Fruit fly (Drosophila melanogaster) whole organism, embryonic: ENCODE results near the gene PolG2.

Source experiments
- Bgb ChIP-seq: fragments of 200-800 bp; sonication (Bioruptor generic); IDR thresholded peaks from 2 replicates; pipeline ENCODE4 v1.3.6; 2022; ENCODE audit warnings: missing biosample characterization, missing genetic modification characterization; ENCODE audit not compliant: partially characterized antibody
- CG10321 ChIP-seq: fragments of 200-800 bp; sonication (Bioruptor generic); IDR thresholded peaks from 2 replicates; pipeline ENCODE4 v1.3.6; 2022; ENCODE audit warnings: missing biosample characterization, missing genetic modification characterization
- CG10959 ChIP-seq: fragments of 200-800 bp; sonication (Bioruptor generic); IDR thresholded peaks from 2 replicates; pipeline ENCODE4 v1.3.6; 2022; ENCODE audit warnings: missing biosample characterization, missing genetic modification characterization
- CG11398 ChIP-seq: fragments of 200-800 bp; sonication (Bioruptor generic); optimal IDR thresholded peaks from 2 replicates; lab custom pipeline; 2016; ENCODE audit warnings: missing biosample characterization, missing genetic modification characterization
- CG11504 ChIP-seq: fragments of 200-800 bp; sonication (Bioruptor generic); optimal IDR thresholded peaks from 3 replicates; lab custom pipeline; 2019; ENCODE audit warnings: missing biosample characterization, mild to moderate bottlenecking, missing genetic modification characterization, moderate library complexity
- CG12071 ChIP-seq: fragments of 200-800 bp; sonication (Bioruptor generic); optimal IDR thresholded peaks from 3 replicates; lab custom pipeline; 2018; ENCODE audit warnings: missing biosample characterization, mild to moderate bottlenecking, missing genetic modification characterization
- CG1233 ChIP-seq: fragments of 200-800 bp; sonication (Bioruptor generic); optimal IDR thresholded peaks from 4 replicates; lab custom pipeline; 2018; ENCODE audit warnings: missing biosample characterization, mild to moderate bottlenecking, missing genetic modification characterization
- CG12391 ChIP-seq: fragments of 200-800 bp; sonication (Bioruptor generic); optimal IDR thresholded peaks from 3 replicates; lab custom pipeline; 2018; ENCODE audit warnings: missing biosample characterization, mild to moderate bottlenecking, missing genetic modification characterization, moderate library complexity
- CG13424 ChIP-seq: fragments of 200-800 bp; sonication (Bioruptor generic); optimal IDR thresholded peaks from 2 replicates; lab custom pipeline; 2019; ENCODE audit warnings: missing biosample characterization, mild to moderate bottlenecking, missing genetic modification characterization, moderate library complexity
- CG15514 ChIP-seq: fragments of 200-800 bp; sonication (Bioruptor generic); optimal IDR thresholded peaks from 3 replicates; lab custom pipeline; 2017; ENCODE audit warnings: missing biosample characterization, missing genetic modification characterization, mild to moderate bottlenecking, moderate library complexity, missing genetic modification reagents
- CG16813 ChIP-seq: fragments of 200-800 bp; sonication (Bioruptor generic); IDR thresholded peaks from 3 replicates; pipeline ENCODE4 v1.3.6; 2022; ENCODE audit warnings: missing biosample characterization, missing genetic modification characterization; ENCODE audit not compliant: partially characterized antibody
- CG17328 ChIP-seq: fragments of 200-800 bp; sonication (Bioruptor generic); IDR thresholded peaks from 2 replicates; pipeline ENCODE4 v1.3.6; 2022; ENCODE audit warnings: missing biosample characterization, missing genetic modification characterization
- CG2199 ChIP-seq: fragments of 200-800 bp; sonication (Bioruptor generic); IDR thresholded peaks from 3 replicates; pipeline ENCODE4 v1.3.6; 2022; ENCODE audit warnings: missing biosample characterization, missing genetic modification characterization
- CG3281 ChIP-seq: fragments of 200-800 bp; sonication (Bioruptor generic); optimal IDR thresholded peaks from 3 replicates; lab custom pipeline; 2017; ENCODE audit warnings: missing biosample characterization, mild to moderate bottlenecking, missing genetic modification characterization
- CG34422 ChIP-seq: fragments of 200-800 bp; sonication (Bioruptor generic); IDR thresholded peaks from 3 replicates; pipeline ENCODE4 v1.3.6; 2022; ENCODE audit warnings: missing biosample characterization, missing genetic modification characterization
- CG4424 ChIP-seq: fragments of 200-800 bp; sonication (Bioruptor generic); optimal IDR thresholded peaks from 3 replicates; lab custom pipeline; 2016; ENCODE audit warnings: missing biosample characterization, missing genetic modification characterization
- CG8924 ChIP-seq: fragments of 200-800 bp; optimal IDR thresholded peaks from 3 replicates; lab custom pipeline; 2019; ENCODE audit warnings: missing biosample characterization, mild to moderate bottlenecking, missing genetic modification characterization, moderate library complexity
- CkIIα-i1 ChIP-seq: fragments of 200-800 bp; sonication (Bioruptor generic); IDR thresholded peaks from 2 replicates; pipeline ENCODE4 v1.3.6; 2022; ENCODE audit warnings: missing biosample characterization, missing genetic modification characterization
- CrebB ChIP-seq: fragments of 200-800 bp; sonication (Bioruptor generic); optimal IDR thresholded peaks from 3 replicates; lab custom pipeline; 2018; ENCODE audit warnings: missing biosample characterization, mild to moderate bottlenecking, missing genetic modification characterization
- D ChIP-seq, 2 experiments: fragments of 200-800 bp in 1 of 2; fragments of >200 bp in 1 of 2; sonication (Bioruptor generic) in 1 of 2; optimal IDR thresholded peaks; 2 replicates in 1 of 2; 3 replicates in 1 of 2; lab custom pipeline; 2017; ENCODE audit warnings: mild to moderate bottlenecking in 1 of 2, missing biosample characterization in 1 of 2, missing genetic modification characterization in 1 of 2, missing genetic modification reagents in 1 of 2
- Dad ChIP-seq: fragments of 200-800 bp; sonication (Bioruptor generic); optimal IDR thresholded peaks from 3 replicates; lab custom pipeline; 2016; ENCODE audit warnings: missing biosample characterization, missing genetic modification characterization
- HLH3B ChIP-seq: fragments of 200-800 bp; sonication (Bioruptor generic); IDR thresholded peaks from 2 replicates; pipeline ENCODE4 v1.3.6; 2022; ENCODE audit warnings: missing biosample characterization, missing genetic modification characterization
- Jarid2 ChIP-seq: fragments of 200-800 bp; sonication (Bioruptor generic); optimal IDR thresholded peaks from 3 replicates; lab custom pipeline; 2017; ENCODE audit warnings: mild to moderate bottlenecking, missing biosample characterization, missing genetic modification reagents, missing genetic modification characterization
- MBD-R2 ChIP-seq: fragments of 200-800 bp; sonication (Bioruptor generic); IDR thresholded peaks from 2 replicates; pipeline ENCODE4 v1.3.6; 2022; ENCODE audit warnings: missing biosample characterization, missing genetic modification characterization
- MTF-1 ChIP-seq: fragments of 200-800 bp; sonication (Bioruptor generic); optimal IDR thresholded peaks from 2 replicates; lab custom pipeline; 2018; ENCODE audit warnings: missing biosample characterization, mild to moderate bottlenecking, missing genetic modification characterization, borderline replicate concordance
- Sry-β ChIP-seq: fragments of 200-800 bp; sonication (Bioruptor generic); optimal IDR thresholded peaks from 2 replicates; lab custom pipeline; 2018; ENCODE audit warnings: missing biosample characterization, mild to moderate bottlenecking, missing genetic modification characterization, moderate library complexity
- abd-A ChIP-seq: fragments of 200-800 bp; sonication (Bioruptor generic); optimal IDR thresholded peaks from 3 replicates; lab custom pipeline; 2019; ENCODE audit warnings: missing biosample characterization, mild to moderate bottlenecking, missing genetic modification characterization, moderate library complexity
- chinmo ChIP-seq: fragments of 200-800 bp; sonication (Bioruptor generic); IDR thresholded peaks from 4 replicates; pipeline ENCODE4 v1.3.6; 2022; ENCODE audit warnings: missing biosample characterization, missing genetic modification characterization; ENCODE audit not compliant: partially characterized antibody
- chm ChIP-seq: fragments of 200-800 bp; sonication (Bioruptor generic); IDR thresholded peaks from 2 replicates; pipeline ENCODE4 v1.3.6; 2022; ENCODE audit warnings: missing biosample characterization, missing genetic modification characterization
- crp ChIP-seq, 2 experiments: fragments of 200-800 bp; sonication (Bioruptor generic); optimal IDR thresholded peaks; 2 replicates in 1 of 2; 3 replicates in 1 of 2; lab custom pipeline; 2017; ENCODE audit warnings: missing biosample characterization in 2 of 2, missing genetic modification characterization in 2 of 2, mild to moderate bottlenecking in 1 of 2, moderate library complexity in 1 of 2
- fd102C ChIP-seq: fragments of 200-800 bp; sonication (Bioruptor generic); optimal IDR thresholded peaks from 2 replicates; lab custom pipeline; 2018; ENCODE audit warnings: missing biosample characterization, mild to moderate bottlenecking, missing genetic modification characterization, moderate library complexity
- hkb ChIP-seq, 2 experiments: fragments of 200-800 bp in 1 of 2; fragments of >200 bp in 1 of 2; sonication (Bioruptor generic) in 1 of 2; IDR thresholded peaks in 1 of 2; optimal IDR thresholded peaks in 1 of 2; 2 replicates each; pipeline versions ENCODE4 v1.3.6 to Lab custom; 2017 to 2022; ENCODE audit warnings: missing biosample characterization in 1 of 2, missing genetic modification characterization in 1 of 2
- ind ChIP-seq: fragments of 200-800 bp; sonication (Bioruptor generic); optimal IDR thresholded peaks from 3 replicates; lab custom pipeline; 2016; ENCODE audit warnings: missing biosample characterization, missing genetic modification characterization
- kay ChIP-seq: fragments of 200-800 bp; sonication (Bioruptor generic); optimal IDR thresholded peaks from 2 replicates; lab custom pipeline; 2016; ENCODE audit warnings: missing biosample characterization, missing genetic modification characterization
- knrl ChIP-seq: fragments of 200-800 bp; sonication (Bioruptor generic); IDR thresholded peaks from 3 replicates; pipeline ENCODE4 v1.3.6; 2022; ENCODE audit warnings: missing biosample characterization, missing genetic modification characterization; ENCODE audit not compliant: partially characterized antibody
- mld ChIP-seq: fragments of 200-800 bp; sonication (Bioruptor generic); IDR thresholded peaks from 3 replicates; pipeline ENCODE4 v1.3.6; 2022; ENCODE audit warnings: missing biosample characterization, missing genetic modification characterization; ENCODE audit not compliant: partially characterized antibody
- oc ChIP-seq: fragments of 200-800 bp; sonication (Bioruptor generic); optimal IDR thresholded peaks from 2 replicates; lab custom pipeline; 2018; ENCODE audit warnings: missing biosample characterization, mild to moderate bottlenecking, missing genetic modification characterization, moderate library complexity
- onecut ChIP-seq: fragments of 200-800 bp; sonication (Bioruptor generic); IDR thresholded peaks from 2 replicates; pipeline ENCODE4 v1.3.6; 2022; ENCODE audit warnings: missing biosample characterization, missing genetic modification characterization
- peb ChIP-seq: fragments of 200-800 bp; sonication (Bioruptor generic); IDR thresholded peaks from 2 replicates; pipeline ENCODE4 v1.3.6; 2022; ENCODE audit warnings: missing biosample characterization, missing genetic modification characterization
- pros ChIP-seq: fragments of 200-800 bp; sonication (Bioruptor generic); optimal IDR thresholded peaks from 3 replicates; lab custom pipeline; 2019; ENCODE audit warnings: missing biosample characterization, mild to moderate bottlenecking, missing genetic modification characterization, moderate library complexity
- ranshi ChIP-seq: fragments of 200-800 bp; sonication (Bioruptor generic); IDR thresholded peaks from 2 replicates; pipeline ENCODE4 v1.3.6; 2022; ENCODE audit warnings: missing biosample characterization, missing genetic modification characterization
- seq ChIP-seq: fragments of 200-800 bp; sonication (Bioruptor generic); IDR thresholded peaks from 2 replicates; pipeline ENCODE4 v1.3.6; 2022; ENCODE audit warnings: missing biosample characterization, missing genetic modification characterization
- slbo ChIP-seq: fragments of 200-800 bp; sonication (Bioruptor generic); IDR thresholded peaks from 2 replicates; pipeline ENCODE4 v1.3.6; 2022; ENCODE audit warnings: missing biosample characterization, missing genetic modification characterization
- sob ChIP-seq: fragments of 200-800 bp; sonication (Bioruptor generic); IDR thresholded peaks from 2 replicates; pipeline ENCODE4 v1.3.6; 2022; ENCODE audit warnings: missing biosample characterization, missing genetic modification characterization
- unc-4 ChIP-seq: fragments of 200-800 bp; sonication (Bioruptor generic); IDR thresholded peaks from 2 replicates; pipeline ENCODE4 v1.3.6; 2022; ENCODE audit warnings: missing biosample characterization, missing genetic modification characterization; ENCODE audit not compliant: partially characterized antibody
- wdn ChIP-seq: fragments of 200-800 bp; sonication (Bioruptor generic); IDR thresholded peaks from 2 replicates; pipeline ENCODE4 v1.3.6; 2022; ENCODE audit warnings: missing biosample characterization, missing genetic modification characterization
- zen2 ChIP-seq: fragments of 200-800 bp; sonication (Bioruptor generic); IDR thresholded peaks from 3 replicates; pipeline ENCODE4 v1.3.6; 2022; ENCODE audit warnings: missing biosample characterization, missing genetic modification characterization; ENCODE audit not compliant: partially characterized antibody

Gene PolG2

DNA sequence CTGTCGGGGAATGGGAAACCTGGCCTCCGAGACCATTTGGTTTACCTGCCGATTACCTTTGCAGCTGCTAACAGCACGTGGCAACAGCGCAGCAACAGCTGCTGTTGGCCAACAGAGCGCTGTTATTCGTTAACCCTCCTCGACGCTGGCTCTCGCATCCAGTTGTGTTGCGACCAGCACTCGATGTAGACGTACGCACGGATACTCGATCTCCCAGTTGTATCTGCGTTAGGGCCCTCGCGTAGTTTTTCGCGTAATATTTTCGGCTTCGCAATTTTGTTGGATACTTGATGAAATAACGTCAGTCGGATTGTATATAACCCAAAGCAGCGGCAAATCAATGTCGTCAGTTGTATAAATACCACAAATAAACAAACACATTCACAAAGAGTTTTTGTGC lies 45.9 kb upstream of the PolG2 start (continued):
- TF ChIP-seq CG12391 (tag; lab: Kevin White, UChicago), result no peak
- peak; percentile 22 for TF ChIP-seq CG4424 (GFP tag; lab: Kevin White, UChicago)
- TF ChIP-seq fd102C (GFP tag; lab: Kevin White, UChicago), result no peak
- peak; percentile 18 for TF ChIP-seq CrebB (tag; lab: Kevin White, UChicago)
- TF ChIP-seq knrl (GFP tag; lab: Robert Waterston, UW), result peak; percentile 39; the same call in 2 of the 3 replicates
- TF ChIP-seq MTF-1 (GFP tag; lab: Kevin White, UChicago), result peak; percentile 7
- peak; percentile 14 for TF ChIP-seq CG3281 (GFP tag; lab: Kevin White, UChicago)
- peak; percentile 32; the same call in 1 of the 2 replicates for TF ChIP-seq wdn
- TF ChIP-seq CG11504 (tag; lab: Kevin White, UChicago), result peak; percentile 8
- TF ChIP-seq seq (GFP tag; lab: Robert Waterston, UW), result peak; percentile 68; the same call in 1 of the 2 replicates
- peak; percentile 21; the same call in 1 of the 2 replicates for TF ChIP-seq HLH3B
- peak; percentile 51; the same call in 1 of the 2 replicates for TF ChIP-seq sob (GFP tag; lab: Robert Waterston, UW)
- peak; percentile 19 for TF ChIP-seq CG11398
- TF ChIP-seq CkIIα-i1 (GFP tag; lab: Robert Waterston, UW), result no peak
- peak; percentile 46 for TF ChIP-seq oc (tag; lab: Kevin White, UChicago)
- TF ChIP-seq D (optimal IDR thresholded peaks at IDR 0.05; lab: Kevin White, UChicago), result no peak
- no peak for TF ChIP-seq D (GFP tag; optimal IDR thresholded peaks at IDR 0.05; lab: Kevin White, UChicago)
- no peak for TF ChIP-seq Sry-β
- TF ChIP-seq pros (GFP tag; lab: Kevin White, UChicago), result no peak
- TF ChIP-seq CG12071 (GFP tag; lab: Kevin White, UChicago), result peak; percentile 56
- TF ChIP-seq CG10321 (GFP tag; lab: Robert Waterston, UW), result no peak
- TF ChIP-seq Jarid2 (GFP tag; lab: Kevin White, UChicago), result peak; percentile 99
- TF ChIP-seq CG34422 (GFP tag; lab: Robert Waterston, UW), result peak; percentile 39; the same call in 1 of the 3 replicates
- no peak for TF ChIP-seq CG1233
- peak; percentile 28; the same call in 1 of the 3 replicates for TF ChIP-seq CG16813
- peak; percentile 15; the same call in 1 of the 3 replicates for TF ChIP-seq zen2 (GFP tag; lab: Robert Waterston, UW)
- no peak for TF ChIP-seq hkb (optimal IDR thresholded peaks at IDR 0.05; lab: Kevin White, UChicago)
- TF ChIP-seq hkb (GFP tag; IDR thresholded peaks at IDR 0.05; lab: Robert Waterston, UW), result 0 out of 2 replicates have a peak, but pooled peaks have one; percentile 39
- TF ChIP-seq crp (GFP tag; optimal IDR thresholded peaks at IDR 0.05; lab: Kevin White, UChicago), result no peak
- peak; percentile 3 for TF ChIP-seq CG13424
- peak; percentile 85; the same call in 3 of the 4 replicates for TF ChIP-seq chinmo (GFP tag; lab: Robert Waterston, UW)
- peak; percentile 29; the same call in 1 of the 2 replicates for TF ChIP-seq onecut (GFP tag; lab: Robert Waterston, UW)
- TF ChIP-seq peb (GFP tag; lab: Robert Waterston, UW), result no peak
- TF ChIP-seq abd-A (tag; lab: Kevin White, UChicago), result peak; percentile 8
- peak; percentile 15 for TF ChIP-seq CG8924
- peak; percentile 4 for TF ChIP-seq kay (GFP tag; lab: Kevin White, UChicago)
- peak; percentile 34 for TF ChIP-seq Dad (GFP tag; lab: Kevin White, UChicago)
- TF ChIP-seq mld, result no peak
- TF ChIP-seq ind (GFP tag; lab: Kevin White, UChicago), result no peak
- TF ChIP-seq CG2199 (GFP tag; lab: Robert Waterston, UW), result peak; percentile 68; the same call in 1 of the 3 replicates
- TF ChIP-seq slbo (GFP tag; lab: Robert Waterston, UW), result 0 out of 2 replicates have a peak, but pooled peaks have one; percentile 25
- peak; percentile 40; the same call in 1 of the 2 replicates for TF ChIP-seq CG17328 (GFP tag; lab: Robert Waterston, UW)
- TF ChIP-seq MBD-R2 (GFP tag; lab: Robert Waterston, UW), result peak; percentile 13; the same call in 1 of the 2 replicates
- peak; percentile 46; the same call in 1 of the 2 replicates for TF ChIP-seq CG10959
- peak; percentile 23; the same call in 1 of the 2 replicates for TF ChIP-seq unc-4 (GFP tag; lab: Robert Waterston, UW)
- TF ChIP-seq Bgb (GFP tag; lab: Robert Waterston, UW), result peak; percentile 77; the same call in 1 of the 2 replicates
- TF ChIP-seq chm (GFP tag; lab: Robert Waterston, UW), result peak; percentile 90
- no peak; the same call in 1 of the 2 replicates for TF ChIP-seq ranshi (GFP tag; lab: Robert Waterston, UW)
- peak; percentile 28 for TF ChIP-seq CG15514 (GFP tag; lab: Kevin White, UChicago)
